Fruit fly (Drosophila melanogaster) S2 (cell line): ENCODE measurements around the gene Remo.
A peak's percentile ranks its signal among the peaks of the same experiment; 100 is the strongest.

Experiments
- CG8478 ChIP-seq: fragments of >200 bp; optimal IDR thresholded peaks from 2 replicates; lab custom pipeline; 2018
- CTCF ChIP-seq, 2 experiments: fragments of >200 bp; optimal IDR thresholded peaks; 2 replicates each; lab custom pipeline; 2018

The Remo gene

DNA sequence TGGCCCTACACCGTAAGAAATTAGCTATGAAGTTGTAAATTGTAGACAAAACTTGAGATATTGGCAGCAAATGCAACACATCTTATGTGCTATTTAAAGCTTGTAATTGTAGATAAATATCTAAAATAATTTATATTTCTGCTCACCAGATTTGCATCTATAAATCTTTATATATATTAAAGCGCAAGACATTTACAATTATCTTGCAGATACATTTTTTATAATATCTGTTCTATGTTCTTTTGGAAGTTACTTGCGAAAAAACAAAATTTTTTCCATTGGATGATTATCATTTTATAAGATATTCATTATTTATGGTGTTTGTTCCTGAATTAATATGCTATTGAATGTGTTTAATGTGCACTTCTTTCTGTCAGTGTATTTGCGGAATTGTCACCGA, 26.5 kb downstream of the Remo start:
- no peak for TF ChIP-seq CTCF (optimal IDR thresholded peaks at IDR 0.05; lab: Kevin White, UChicago)
- TF ChIP-seq CG8478: no peak

DNA sequence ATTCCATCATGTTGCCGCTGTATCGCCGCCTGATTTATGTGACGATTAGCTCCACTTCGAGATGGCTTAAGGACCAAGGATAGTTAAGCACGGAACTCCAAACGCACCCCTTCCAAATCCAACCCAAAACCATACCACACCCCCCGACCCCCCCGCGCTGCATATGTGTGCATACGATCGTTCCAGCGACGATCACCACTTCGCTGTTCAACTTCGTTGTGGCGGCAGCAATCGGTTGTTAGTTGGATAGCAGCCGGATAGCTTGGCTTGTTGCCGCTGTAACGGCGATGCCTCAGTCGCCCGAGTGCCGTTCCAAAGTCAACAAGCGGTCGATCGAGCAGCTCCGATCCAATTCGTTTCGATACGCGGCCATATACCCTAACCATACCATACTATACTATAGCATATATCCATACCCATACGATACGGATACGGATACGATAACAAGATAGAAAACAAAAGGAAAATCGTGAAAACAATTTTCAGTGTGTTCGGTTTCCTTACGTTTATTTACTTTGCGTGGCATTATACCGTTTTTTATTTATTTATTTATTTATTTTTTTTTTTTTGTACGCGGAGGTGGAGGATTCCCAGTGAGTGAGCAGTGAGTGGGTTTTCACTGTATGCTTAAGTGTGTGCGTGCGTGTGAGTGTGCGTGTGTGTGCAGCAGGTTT, 27.1 kb downstream of the Remo start:
- TF ChIP-seq CG8478: no peak
- no peak for TF ChIP-seq CTCF (optimal IDR thresholded peaks at IDR 0.05; lab: Kevin White, UChicago)

DNA sequence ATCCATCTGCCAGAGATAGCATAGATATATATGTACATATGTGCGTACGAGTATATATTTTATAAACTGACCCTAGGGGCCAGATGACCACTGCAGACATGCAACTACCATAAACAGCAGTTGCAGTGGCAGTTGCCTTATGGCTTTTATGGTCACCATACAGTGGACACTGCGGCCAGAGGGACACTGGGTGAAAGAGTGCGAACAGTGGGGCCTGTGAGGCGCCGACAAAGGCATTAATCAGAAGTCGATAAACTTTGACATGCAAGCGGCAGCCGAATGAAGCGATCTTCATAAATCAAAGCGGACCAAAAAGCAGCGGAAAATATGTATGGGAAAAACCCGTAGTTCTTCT, 27.6 kb downstream of the Remo start:
- TF ChIP-seq CTCF (optimal IDR thresholded peaks at IDR 0.05; lab: Kevin White, UChicago) (no peak), CG8478 (no peak)

DNA sequence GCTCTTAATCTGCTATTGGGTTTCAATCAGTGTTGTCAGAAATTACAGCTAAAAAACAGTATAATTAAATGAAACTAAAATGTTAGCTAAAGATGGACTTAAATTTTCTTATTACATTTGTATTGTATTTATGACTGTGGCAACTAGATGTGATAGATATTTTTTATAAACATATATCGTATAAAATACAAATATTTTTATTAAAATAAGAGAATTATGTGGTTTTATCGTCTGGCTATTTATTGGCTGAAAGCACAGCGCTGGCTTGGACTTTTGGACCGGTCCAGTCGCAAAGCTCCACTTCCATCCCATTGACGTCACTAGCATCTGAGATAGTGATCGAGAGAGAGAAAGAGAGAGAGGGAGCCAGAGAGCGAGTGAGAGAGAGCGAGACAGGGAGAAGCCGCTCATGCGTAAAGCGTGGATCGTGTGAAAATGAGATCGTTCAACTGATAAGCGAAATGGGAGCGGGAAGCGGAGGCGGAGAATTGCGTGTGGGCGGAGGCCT, 31.6 kb downstream of the Remo start:
- no peak for TF ChIP-seq CTCF (optimal IDR thresholded peaks at IDR 0.05; lab: Kevin White, UChicago)
- no peak for TF ChIP-seq CG8478

DNA sequence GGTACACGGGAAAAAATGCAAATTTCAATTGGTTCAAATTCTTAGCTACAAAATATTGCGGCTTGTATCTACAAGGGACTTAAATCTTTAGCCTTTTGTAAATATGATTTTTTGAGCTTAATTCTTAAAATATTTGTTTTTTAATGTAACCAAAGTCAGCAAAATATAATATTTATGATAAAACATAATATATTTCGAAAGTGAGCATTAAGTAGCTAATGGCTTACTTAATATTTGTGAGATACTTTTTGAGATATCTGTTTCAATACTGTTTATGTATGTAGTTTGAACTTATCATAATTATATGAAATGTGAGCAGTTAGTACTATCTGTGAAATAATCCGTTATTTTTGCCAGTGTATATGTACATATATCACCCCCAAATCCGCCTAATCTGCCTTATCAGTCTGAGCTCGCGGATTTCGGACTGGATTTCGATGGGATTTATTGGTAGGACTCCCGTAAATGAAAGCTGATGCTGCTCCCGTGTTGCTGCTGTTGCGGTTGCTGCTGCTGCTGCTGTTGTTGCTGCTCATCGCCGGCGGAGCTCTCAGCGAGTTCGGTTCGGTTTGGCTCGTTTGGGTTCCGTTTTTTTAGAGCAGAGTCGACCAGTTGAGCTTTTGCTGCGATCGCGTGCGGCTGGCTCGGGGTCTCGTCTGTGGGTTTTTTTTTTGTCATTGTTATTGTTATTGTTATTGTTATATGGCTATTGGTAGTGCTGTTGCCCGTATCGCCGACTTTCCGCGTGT, 33.0 kb downstream of the Remo start:
- TF ChIP-seq CG8478 (no peak), CTCF (optimal IDR thresholded peaks at IDR 0.05; lab: Kevin White, UChicago) (no peak)

DNA sequence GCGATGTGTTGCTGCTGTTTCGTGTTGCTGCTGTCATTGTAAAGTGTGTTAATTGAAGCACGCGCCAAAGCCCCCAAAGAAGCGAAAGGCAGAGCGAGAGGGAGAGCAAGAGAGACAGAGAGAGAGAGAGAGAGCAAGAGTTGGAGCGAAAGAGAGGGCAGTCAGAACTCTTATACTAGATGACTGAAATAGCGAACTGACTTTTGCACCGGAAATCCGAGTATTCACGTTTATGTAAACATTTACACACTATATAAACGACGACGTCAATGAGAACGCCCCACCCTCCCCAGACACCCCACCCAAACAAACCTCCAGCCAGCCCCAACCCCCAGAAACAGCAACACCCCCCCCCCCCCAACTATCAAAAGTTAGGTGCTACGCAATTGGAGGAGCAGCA, 34.6 kb downstream of the Remo start:
- TF ChIP-seq CG8478 (no peak), CTCF (optimal IDR thresholded peaks at IDR 0.05; lab: Kevin White, UChicago) (no peak)

DNA sequence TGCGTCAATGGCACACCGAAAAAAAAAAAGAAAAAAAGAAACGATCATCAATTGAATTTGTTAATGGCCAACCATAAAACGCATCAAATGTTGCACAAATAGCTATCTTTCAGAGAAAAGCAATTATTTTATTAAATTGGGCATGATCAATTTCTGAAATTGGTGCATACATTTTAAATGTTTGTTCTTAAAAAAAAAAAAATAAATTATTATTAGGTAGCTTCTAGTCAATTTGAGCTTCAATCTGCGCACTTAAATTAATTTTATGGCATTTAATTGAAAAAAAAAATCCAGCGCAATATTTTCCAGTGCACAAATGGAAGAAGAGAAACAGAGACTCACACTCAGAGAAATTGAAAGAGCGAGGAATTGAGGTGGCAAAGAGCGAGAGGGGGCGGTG, 35.3 kb downstream of the Remo start:
- TF ChIP-seq CTCF (optimal IDR thresholded peaks at IDR 0.05; lab: Kevin White, UChicago): no peak
- TF ChIP-seq CG8478: no peak

DNA sequence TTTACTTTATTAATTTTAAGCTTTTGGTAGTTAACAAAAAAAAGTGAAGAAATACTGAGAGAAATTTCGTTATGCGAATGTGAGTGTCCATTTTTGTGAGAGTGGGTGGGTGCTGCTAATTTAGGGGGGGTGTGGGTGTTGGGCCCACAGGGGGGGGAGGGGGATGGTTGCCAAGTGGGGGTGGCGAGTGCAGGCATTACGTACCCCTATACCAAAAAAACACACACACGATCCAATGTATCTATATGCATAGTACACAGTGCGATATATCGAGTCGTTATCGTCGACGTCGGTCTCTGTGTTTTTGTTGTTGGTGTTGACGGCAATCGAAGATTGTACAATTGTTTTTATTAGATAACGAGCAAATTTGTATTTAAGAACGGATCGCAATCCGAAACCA, 35.7 kb downstream of the Remo start:
- TF ChIP-seq CTCF (optimal IDR thresholded peaks at IDR 0.05; lab: Kevin White, UChicago) (no peak), CG8478 (no peak)

DNA sequence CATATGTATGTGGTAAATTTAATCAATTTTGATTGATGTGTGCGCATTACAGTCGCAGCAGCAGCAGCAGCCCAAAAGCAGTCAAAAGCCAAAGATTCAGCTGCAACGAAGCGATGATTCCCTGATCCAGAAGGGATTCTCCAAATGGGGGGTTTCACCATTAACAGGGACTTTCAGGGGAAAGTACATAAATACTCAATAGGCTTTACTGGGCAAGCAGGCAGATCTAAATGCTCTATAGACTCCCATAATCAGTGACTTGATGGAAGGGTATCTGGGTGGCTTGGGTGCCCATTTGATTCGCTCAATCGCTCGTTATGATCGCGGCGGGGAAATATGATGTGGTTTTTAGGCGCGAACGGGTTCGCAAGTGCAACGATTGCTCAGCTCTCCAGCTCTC, 37.5 kb downstream of the Remo start:
- no peak for TF ChIP-seq CTCF (optimal IDR thresholded peaks at IDR 0.05; lab: Kevin White, UChicago)
- TF ChIP-seq CG8478: no peak

DNA sequence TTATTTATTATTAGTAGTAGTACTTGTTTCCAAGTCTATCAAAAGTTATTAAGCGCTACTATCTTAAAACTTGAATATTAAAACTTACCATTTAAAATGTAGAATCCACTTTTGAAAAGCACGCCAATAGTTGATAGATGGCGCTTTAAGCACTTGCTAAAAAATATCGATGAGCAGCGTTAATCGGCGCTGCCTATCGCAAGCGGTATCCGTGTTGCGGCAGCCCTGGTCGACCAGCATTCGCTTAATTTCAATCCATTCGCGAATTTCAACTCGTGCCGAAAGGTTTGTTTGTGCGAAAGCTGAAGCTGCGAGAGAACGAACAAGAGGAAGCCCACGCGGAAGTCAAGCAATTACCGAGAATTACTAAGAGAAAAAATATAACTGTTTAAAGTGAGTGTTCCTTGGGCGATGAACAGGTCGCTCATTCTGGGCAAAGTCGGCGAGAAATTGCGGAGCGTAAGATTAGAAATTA, 41.8 kb downstream of the Remo start, which contains the start of gene Prx2:
Prx2 (plus strand) TSS at position 253 of the 475 bp plus-strand sequence.
- TF ChIP-seq CTCF (optimal IDR thresholded peaks at IDR 0.05; lab: Kevin White, UChicago): peak; percentile 86 to 87
- no peak for TF ChIP-seq CG8478

DNA sequence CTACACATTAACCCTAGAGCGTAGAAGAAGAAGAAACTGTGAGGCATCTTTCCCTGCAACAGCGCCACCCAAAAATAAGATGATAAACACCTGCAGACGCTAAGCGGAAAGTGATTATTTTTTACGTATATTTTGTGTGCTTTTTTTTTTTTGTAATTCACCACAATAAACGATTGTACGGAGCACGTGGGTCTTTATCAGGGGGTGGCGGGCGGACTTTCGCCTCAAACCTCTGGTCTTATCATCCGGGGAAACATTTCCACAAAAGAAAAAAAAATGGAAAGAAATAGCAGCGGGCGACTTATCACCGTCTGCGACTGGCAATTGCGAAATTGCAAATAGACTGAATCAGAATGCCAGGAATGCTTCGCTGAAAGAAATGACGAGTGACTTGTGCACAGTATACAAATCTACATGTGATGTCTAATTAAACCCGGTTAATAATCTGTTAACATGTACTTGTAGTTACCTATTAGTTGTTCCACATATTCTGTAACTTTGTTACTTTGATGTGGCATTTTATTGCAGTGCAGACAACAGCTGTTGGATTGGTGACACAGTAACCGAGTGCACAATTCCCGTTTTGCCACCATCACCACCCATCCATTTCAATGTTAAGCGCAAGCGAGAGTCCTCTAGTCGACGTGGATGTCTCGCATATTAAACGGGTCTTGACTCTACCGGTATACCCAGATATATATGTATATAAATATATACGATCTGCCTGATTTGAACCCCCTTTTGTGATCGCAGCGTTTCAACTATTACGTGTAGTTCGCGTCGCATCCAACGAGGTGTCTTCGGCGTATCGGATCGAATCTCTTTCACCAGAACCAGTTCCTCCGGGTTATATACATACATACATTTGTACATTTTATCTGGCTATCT, 44.2 kb downstream of the Remo start:
- TF ChIP-seq CG8478 (no peak), CTCF (optimal IDR thresholded peaks at IDR 0.05; lab: Kevin White, UChicago) (no peak)

DNA sequence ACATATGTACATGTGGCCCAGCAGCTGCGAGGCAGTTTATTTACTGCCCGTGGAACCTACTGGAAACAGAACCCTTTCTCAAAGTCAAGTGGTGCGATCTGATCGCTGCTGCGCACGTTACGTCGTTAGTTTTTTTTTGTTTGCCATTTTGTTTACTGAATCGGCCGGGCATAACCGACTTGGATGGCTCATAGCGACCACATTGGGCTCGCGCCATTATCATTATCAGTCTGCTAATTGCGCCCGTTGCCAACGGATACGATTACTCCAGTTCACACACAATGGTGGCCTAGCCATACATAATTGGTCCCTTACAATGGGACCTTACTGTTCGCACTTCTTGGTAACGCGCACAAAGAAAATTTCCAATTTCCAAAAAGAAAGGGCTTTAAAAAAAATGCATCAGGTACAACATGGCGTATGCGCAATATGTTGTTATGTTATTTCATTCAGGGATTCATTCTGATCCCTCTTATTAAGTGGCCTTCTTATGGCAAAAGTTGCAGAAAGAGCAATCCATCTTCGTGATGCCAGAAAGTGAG, 44.9 kb downstream of the Remo start:
- TF ChIP-seq CTCF (optimal IDR thresholded peaks at IDR 0.05; lab: Kevin White, UChicago) (no peak), CG8478 (no peak)

DNA sequence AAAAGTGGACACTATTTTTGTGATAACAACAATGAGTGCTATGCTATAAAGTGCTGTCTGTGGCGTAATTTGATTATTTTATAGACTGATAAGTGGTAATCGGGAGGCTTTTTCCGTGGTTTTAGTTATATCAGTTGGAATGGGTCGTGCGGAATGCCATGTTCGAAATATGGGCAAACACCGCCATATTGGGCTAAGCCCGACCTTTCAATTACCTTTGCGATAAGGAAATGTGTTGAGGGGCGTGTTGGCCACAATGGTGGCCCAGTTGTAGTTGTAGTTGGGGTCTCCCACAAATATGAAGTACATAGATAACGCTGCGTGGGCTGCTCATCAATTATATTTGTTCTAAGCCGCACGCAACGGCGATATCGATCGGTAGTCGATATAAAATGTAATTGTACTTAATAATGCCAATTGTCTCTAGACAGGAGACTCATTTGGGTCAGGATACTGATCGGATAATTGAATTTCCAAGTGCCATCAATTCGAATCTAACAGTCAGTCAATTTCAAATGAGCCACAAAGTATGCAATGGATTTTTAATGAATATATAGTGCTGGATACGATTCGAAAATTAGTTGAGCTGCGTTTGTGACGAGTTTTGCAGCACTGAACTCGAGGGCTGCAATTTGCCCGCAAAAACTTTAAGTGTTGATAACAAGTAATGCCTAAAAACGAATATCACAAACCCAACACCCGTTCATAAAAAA, 46.7 kb downstream of the Remo start:
- TF ChIP-seq CTCF (optimal IDR thresholded peaks at IDR 0.05; lab: Kevin White, UChicago): no peak
- no peak for TF ChIP-seq CG8478

DNA sequence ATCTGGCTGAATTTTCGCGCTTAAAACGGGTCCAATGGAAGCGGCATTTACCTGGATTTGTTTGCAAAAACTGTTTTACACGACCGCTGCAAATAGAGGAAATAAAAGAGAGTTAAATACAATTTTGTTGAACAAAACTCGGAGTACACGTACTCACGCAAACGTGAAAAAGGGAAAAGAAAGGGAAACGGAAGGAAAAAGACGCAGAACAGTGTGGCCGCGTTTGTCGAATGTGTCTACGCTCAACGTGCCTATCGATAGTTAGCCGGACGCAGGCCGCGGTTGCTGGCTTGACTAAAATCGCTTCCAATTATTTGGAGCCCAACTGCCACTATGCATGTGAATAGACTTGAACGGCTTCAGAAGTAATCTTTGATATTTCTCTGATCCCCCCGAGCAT, 49.6 kb downstream of the Remo start, which contains the start of gene RpS15Aa:
RpS15Aa (minus strand) TSS at position 252 of the 400 bp plus-strand sequence.
- no peak for TF ChIP-seq CG8478
- TF ChIP-seq CTCF (optimal IDR thresholded peaks at IDR 0.05; lab: Kevin White, UChicago): peak; percentile 25 to 44
